Worm (Caenorhabditis elegans) whole organism, L2 larva: ENCODE data around the gene asns-2.

Experiments used
- Y55F3AM.14 ChIP-seq: fragments of 200-800 bp; sonication (Bioruptor generic); optimal IDR thresholded peaks from 2 replicates; lab custom pipeline; 2018; ENCODE audit warnings: mild to moderate bottlenecking, missing genetic modification characterization, missing compliant biosample characterization
- ZK546.5 ChIP-seq: sonication (generic microtip); optimal IDR thresholded peaks from 2 replicates; lab custom pipeline; 2017; ENCODE audit warnings: missing biosample characterization, missing genetic modification characterization
- fos-1 ChIP-seq: fragments of 150-350 bp; optimal IDR thresholded peaks from 2 replicates; lab custom pipeline; 2014; ENCODE audit warnings: missing biosample characterization, missing genetic modification characterization
- lin-11 ChIP-seq: fragments of 150-350 bp; sonication (generic microtip); optimal IDR thresholded peaks from 2 replicates; lab custom pipeline; 2014; ENCODE audit warnings: missing biosample characterization, missing genetic modification characterization, inconsistent platforms, mixed read lengths
- lin-39 ChIP-seq: fragments of 150-350 bp; optimal IDR thresholded peaks from 2 replicates; lab custom pipeline; 2014; ENCODE audit warnings: missing biosample characterization, missing genetic modification reagents, missing genetic modification characterization
- nhr-10 ChIP-seq: sonication (generic microtip); optimal IDR thresholded peaks from 2 replicates; lab custom pipeline; 2017; ENCODE audit warnings: missing biosample characterization, missing genetic modification characterization
- nhr-11 ChIP-seq: fragments of 150-350 bp; optimal IDR thresholded peaks from 2 replicates; lab custom pipeline; 2014; ENCODE audit warnings: missing biosample characterization, missing genetic modification characterization
- nhr-129 ChIP-seq: fragments of 150-350 bp; optimal IDR thresholded peaks from 2 replicates; lab custom pipeline; 2014; ENCODE audit warnings: missing biosample characterization, missing genetic modification characterization
- nhr-23 ChIP-seq: fragments of 150-350 bp; optimal IDR thresholded peaks from 2 replicates; lab custom pipeline; 2014; ENCODE audit warnings: missing biosample characterization, missing genetic modification reagents, missing genetic modification characterization
- nhr-77 ChIP-seq: fragments of 150-350 bp; optimal IDR thresholded peaks from 2 replicates; lab custom pipeline; 2014; ENCODE audit warnings: missing biosample characterization, missing genetic modification characterization
- peb-1 ChIP-seq: fragments of 150-350 bp; optimal IDR thresholded peaks from 2 replicates; lab custom pipeline; 2014; ENCODE audit warnings: missing biosample characterization, missing genetic modification characterization
- skn-1 ChIP-seq: sonication (generic microtip); optimal IDR thresholded peaks from 2 replicates; lab custom pipeline; 2017; ENCODE audit warnings: missing biosample characterization, missing genetic modification characterization
- snpc-4 ChIP-seq: fragments of 150-350 bp; optimal IDR thresholded peaks from 2 replicates; lab custom pipeline; 2014; ENCODE audit warnings: missing biosample characterization, missing genetic modification characterization
- zag-1 ChIP-seq: fragments of 150-350 bp; optimal IDR thresholded peaks from 2 replicates; lab custom pipeline; 2014; ENCODE audit warnings: missing biosample characterization, missing genetic modification characterization
- ztf-11 ChIP-seq: sonication (generic microtip); optimal IDR thresholded peaks from 2 replicates; lab custom pipeline; 2017; ENCODE audit warnings: missing biosample characterization, missing genetic modification characterization

asns-2 gene

DNA sequence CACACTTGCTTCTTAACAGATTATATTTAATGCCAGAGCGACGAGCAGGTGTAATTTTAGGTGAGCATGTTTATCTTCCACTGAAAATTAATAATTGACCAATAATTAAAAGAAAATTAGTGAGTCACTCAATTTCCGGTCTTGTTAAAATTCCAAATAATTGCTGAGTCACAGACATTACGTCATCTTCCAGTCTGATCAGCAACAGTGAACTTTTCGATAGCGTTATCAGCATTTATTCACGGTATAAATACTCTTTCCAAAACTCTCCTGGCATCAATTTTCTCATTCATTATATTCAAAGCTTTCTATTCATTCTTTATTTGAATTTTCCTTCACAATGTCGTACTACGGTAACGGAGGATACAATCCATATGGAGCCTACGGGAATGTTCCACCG lies 41.3 kb downstream of the asns-2 start, which contains the start of gene kreg-1:
Gene kreg-1, plus strand, starts transcription at position 341 of the 400 bp plus-strand sequence.
- no peak for TF ChIP-seq nhr-23 (tag; lab: Kevin White, UChicago)
- peak; percentile 16 for TF ChIP-seq nhr-129
- TF ChIP-seq fos-1 (tag; lab: Kevin White, UChicago): peak; percentile 73
- TF ChIP-seq, all 48 proteins: peak for 2

DNA sequence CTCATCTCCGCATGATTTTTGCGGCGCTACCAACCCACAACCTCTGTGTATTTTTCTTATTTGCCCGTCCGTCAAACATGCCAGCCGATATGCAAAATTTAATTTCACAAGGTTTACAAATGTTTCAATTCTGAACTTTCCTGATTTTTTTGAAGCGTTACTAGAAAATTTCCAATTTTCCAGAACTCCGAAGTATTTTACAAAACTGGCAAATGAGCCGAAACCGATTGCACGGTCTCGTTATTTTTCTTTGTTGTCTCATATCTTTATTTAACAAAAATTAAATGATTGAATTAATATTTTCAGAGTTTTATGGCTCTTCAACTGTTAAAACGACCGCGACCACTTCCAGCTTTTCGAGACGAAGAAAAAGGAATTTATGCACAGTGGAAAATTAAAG lies 42.7 kb downstream of the asns-2 start, which contains the start of gene F53A9.3:
Gene F53A9.3, plus strand, starts transcription at position 301 of the 400 bp plus-strand sequence.
- TF ChIP-seq peb-1: no peak
- no peak for TF ChIP-seq nhr-10 (tag; lab: Kevin White, UChicago)
- no peak for TF ChIP-seq skn-1
- TF ChIP-seq Y55F3AM.14 (GFP tag; lab: Kevin White, UChicago): no peak
- TF ChIP-seq nhr-129: no peak
- TF ChIP-seq nhr-11 (tag; lab: Kevin White, UChicago): no peak
- TF ChIP-seq lin-39 (tag; lab: Kevin White, UChicago): no peak
- TF ChIP-seq nhr-77: no peak
- TF ChIP-seq lin-11: no peak
- TF ChIP-seq, all 48 proteins: peak for 0

- no peak for TF ChIP-seq ztf-11
- no peak for TF ChIP-seq zag-1 (tag; lab: Kevin White, UChicago)
- no peak for TF ChIP-seq skn-1
These were observed 45.9 kb downstream of the asns-2 start for ce11 chrX:8704830-8705229.

ce11 chrX:8703664-8704356 lies 46.9 kb downstream of the asns-2 start, which contains the start of gene jbts-14:
TSS of gene jbts-14 (plus strand) at chrX:8704306.
- TF ChIP-seq snpc-4 (tag; lab: Kevin White, UChicago): peak; percentile 72
- TF ChIP-seq ZK546.5 (tag; lab: Kevin White, UChicago): no peak
